Fruit fly (Drosophila melanogaster) whole organism, embryonic: Measurements from ENCODE around the gene elgi.

Experiments used
- B-H1 ChIP-seq: fragments of 200-800 bp; sonication (Bioruptor generic); IDR thresholded peaks from 3 replicates; pipeline ENCODE4 v1.3.6; 2022; ENCODE audit warnings: missing biosample characterization, missing genetic modification characterization
- BtbVII ChIP-seq: fragments of 200-800 bp; sonication (Bioruptor generic); optimal IDR thresholded peaks from 3 replicates; lab custom pipeline; 2017; ENCODE audit warnings: missing biosample characterization, mild to moderate bottlenecking, missing genetic modification characterization
- C15 ChIP-seq: fragments of 200-800 bp; sonication (Bioruptor generic); IDR thresholded peaks from 3 replicates; pipeline ENCODE4 v1.3.6; 2022; ENCODE audit warnings: missing biosample characterization, missing genetic modification characterization
- CG10959 ChIP-seq: fragments of 200-800 bp; sonication (Bioruptor generic); IDR thresholded peaks from 2 replicates; pipeline ENCODE4 v1.3.6; 2022; ENCODE audit warnings: missing biosample characterization, missing genetic modification characterization
- CG11247 ChIP-seq: fragments of 200-800 bp; sonication (Bioruptor generic); IDR thresholded peaks from 2 replicates; pipeline ENCODE4 v1.3.6; 2022; ENCODE audit warnings: missing biosample characterization, missing genetic modification characterization
- CG11723 ChIP-seq: fragments of 200-800 bp; sonication (Bioruptor generic); optimal IDR thresholded peaks from 2 replicates; lab custom pipeline; 2017; ENCODE audit warnings: missing biosample characterization, mild to moderate bottlenecking, missing genetic modification characterization
- CG12219 ChIP-seq: fragments of 200-800 bp; sonication (Bioruptor generic); optimal IDR thresholded peaks from 3 replicates; lab custom pipeline; 2018; ENCODE audit warnings: missing biosample characterization, mild to moderate bottlenecking, missing genetic modification characterization
- CG17359 ChIP-seq: fragments of 200-800 bp; sonication (Bioruptor generic); optimal IDR thresholded peaks from 3 replicates; lab custom pipeline; 2018; ENCODE audit warnings: missing biosample characterization, mild to moderate bottlenecking, missing genetic modification characterization, moderate library complexity
- CG17612 ChIP-seq: fragments of 200-800 bp; sonication (Bioruptor generic); IDR thresholded peaks from 2 replicates; pipeline ENCODE4 v1.3.6; 2022; ENCODE audit warnings: missing biosample characterization, missing genetic modification characterization
- CG17829 ChIP-seq: fragments of 200-800 bp; optimal IDR thresholded peaks from 2 replicates; lab custom pipeline; 2019; ENCODE audit warnings: missing biosample characterization, mild to moderate bottlenecking, missing genetic modification characterization, moderate library complexity
- CG18476 ChIP-seq: fragments of 200-800 bp; sonication (Bioruptor generic); optimal IDR thresholded peaks from 2 replicates; lab custom pipeline; 2016; ENCODE audit warnings: missing biosample characterization, mild to moderate bottlenecking, missing genetic modification characterization
- CG18619 ChIP-seq: fragments of 200-800 bp; sonication (Bioruptor generic); optimal IDR thresholded peaks from 3 replicates; lab custom pipeline; 2017; ENCODE audit warnings: missing biosample characterization, mild to moderate bottlenecking, missing genetic modification characterization
- CG2678 ChIP-seq: fragments of 200-800 bp; sonication (Bioruptor generic); optimal IDR thresholded peaks from 3 replicates; lab custom pipeline; 2019; ENCODE audit warnings: missing biosample characterization, mild to moderate bottlenecking, missing genetic modification characterization, moderate library complexity
- CG30020 ChIP-seq: fragments of 200-800 bp; optimal IDR thresholded peaks from 2 replicates; lab custom pipeline; 2019; ENCODE audit warnings: missing biosample characterization, mild to moderate bottlenecking, missing genetic modification characterization, moderate library complexity
- CG32532 ChIP-seq: fragments of 200-800 bp; sonication (Bioruptor generic); IDR thresholded peaks from 2 replicates; pipeline ENCODE4 v1.3.6; 2022; ENCODE audit warnings: missing biosample characterization, missing genetic modification characterization
- CG4730 ChIP-seq: fragments of 200-800 bp; sonication (Bioruptor generic); IDR thresholded peaks from 2 replicates; pipeline ENCODE4 v1.3.6; 2022; ENCODE audit warnings: missing biosample characterization, missing genetic modification characterization
- CG6272 ChIP-seq: fragments of 200-800 bp; sonication (Bioruptor generic); IDR thresholded peaks from 2 replicates; pipeline ENCODE4 v1.3.6; 2022; ENCODE audit warnings: missing biosample characterization, missing genetic modification characterization
- CG6791 ChIP-seq: fragments of 200-800 bp; sonication (Bioruptor generic); IDR thresholded peaks from 3 replicates; pipeline ENCODE4 v1.3.6; 2022; ENCODE audit warnings: missing biosample characterization, missing genetic modification characterization; ENCODE audit not compliant: partially characterized antibody
- CG6854 ChIP-seq: fragments of 200-800 bp; sonication (Bioruptor generic); optimal IDR thresholded peaks from 3 replicates; lab custom pipeline; 2017; ENCODE audit warnings: missing biosample characterization, mild to moderate bottlenecking, missing genetic modification characterization
- CG7556 ChIP-seq: fragments of 200-800 bp; sonication (Bioruptor generic); optimal IDR thresholded peaks from 2 replicates; lab custom pipeline; 2017; ENCODE audit warnings: missing biosample characterization, mild to moderate bottlenecking, missing genetic modification characterization
- CG8478 ChIP-seq: fragments of >200 bp; optimal IDR thresholded peaks from 2 replicates; lab custom pipeline; 2018
- CG9215 ChIP-seq: fragments of 200-800 bp; sonication (Bioruptor generic); IDR thresholded peaks from 2 replicates; pipeline ENCODE4 v1.3.6; 2022; ENCODE audit warnings: missing biosample characterization, missing genetic modification characterization
- Drgx ChIP-seq: fragments of 200-800 bp; sonication (Bioruptor generic); IDR thresholded peaks from 2 replicates; pipeline ENCODE4 v1.3.6; 2022; ENCODE audit warnings: missing biosample characterization, missing genetic modification characterization
- Fer1 ChIP-seq: fragments of 200-800 bp; sonication (Bioruptor generic); optimal IDR thresholded peaks from 2 replicates; lab custom pipeline; 2017; ENCODE audit warnings: missing biosample characterization, mild to moderate bottlenecking, missing genetic modification characterization
- Fer3 ChIP-seq: fragments of 200-800 bp; sonication (Bioruptor generic); optimal IDR thresholded peaks from 2 replicates; lab custom pipeline; 2018; ENCODE audit warnings: missing biosample characterization, mild to moderate bottlenecking, missing genetic modification characterization, moderate library complexity
- H15 ChIP-seq: fragments of 200-800 bp; sonication (Bioruptor generic); IDR thresholded peaks from 3 replicates; pipeline ENCODE4 v1.3.6; 2022; ENCODE audit warnings: missing biosample characterization, missing genetic modification characterization
- HHEX ChIP-seq: fragments of 200-800 bp; sonication (Bioruptor generic); optimal IDR thresholded peaks from 3 replicates; lab custom pipeline; 2017; ENCODE audit warnings: missing biosample characterization, mild to moderate bottlenecking, missing genetic modification characterization, missing genetic modification reagents
- Hr39 ChIP-seq: fragments of >200 bp; optimal IDR thresholded peaks from 2 replicates; lab custom pipeline; 2017
- Hr51 ChIP-seq, 2 experiments: fragments of 200-800 bp; sonication (Bioruptor generic); optimal IDR thresholded peaks; 2 replicates in 1 of 2; 3 replicates in 1 of 2; lab custom pipeline; 2016 to 2018; ENCODE audit warnings: missing biosample characterization in 2 of 2, missing genetic modification characterization in 2 of 2, mild to moderate bottlenecking in 1 of 2, moderate library complexity in 1 of 2
- Oli ChIP-seq: fragments of 200-800 bp; sonication (Bioruptor generic); optimal IDR thresholded peaks from 2 replicates; lab custom pipeline; 2018; ENCODE audit warnings: missing biosample characterization, mild to moderate bottlenecking, missing genetic modification characterization, moderate library complexity
- ap ChIP-seq: fragments of 200-800 bp; sonication (Bioruptor generic); IDR thresholded peaks from 2 replicates; pipeline ENCODE4 v1.3.6; 2022; ENCODE audit warnings: missing biosample characterization, missing genetic modification characterization
- ase ChIP-seq: fragments of 200-800 bp; sonication (Bioruptor generic); IDR thresholded peaks from 3 replicates; pipeline ENCODE4 v1.3.6; 2022; ENCODE audit warnings: missing biosample characterization, missing genetic modification characterization
- bsh ChIP-seq, 2 experiments: fragments of 200-800 bp; sonication (Bioruptor generic); optimal IDR thresholded peaks; 2 replicates each; lab custom pipeline; 2017 to 2018; ENCODE audit warnings: mild to moderate bottlenecking in 2 of 2, missing biosample characterization in 2 of 2, missing genetic modification characterization in 2 of 2, moderate library complexity in 1 of 2
- caup ChIP-seq: fragments of 200-800 bp; sonication (Bioruptor generic); optimal IDR thresholded peaks from 3 replicates; lab custom pipeline; 2017; ENCODE audit warnings: missing biosample characterization, mild to moderate bottlenecking, missing genetic modification characterization, moderate library complexity; ENCODE audit not compliant: severe bottlenecking
- croc ChIP-seq: fragments of 200-800 bp; sonication (Bioruptor generic); conservative IDR thresholded peaks from 3 replicates; pipeline ENCODE4 v1.3.6; 2022; ENCODE audit warnings: missing biosample characterization, missing genetic modification characterization
- dimm ChIP-seq: fragments of 200-800 bp; sonication (Bioruptor generic); IDR thresholded peaks from 2 replicates; pipeline ENCODE4 v1.3.6; 2022; ENCODE audit warnings: missing biosample characterization, missing genetic modification characterization
- disco-r ChIP-seq: fragments of 200-800 bp; sonication (Bioruptor generic); optimal IDR thresholded peaks from 2 replicates; lab custom pipeline; 2016; ENCODE audit warnings: missing biosample characterization, missing genetic modification characterization
- dmrt99B ChIP-seq: fragments of 200-800 bp; sonication (Bioruptor generic); optimal IDR thresholded peaks from 2 replicates; lab custom pipeline; 2018; ENCODE audit warnings: missing biosample characterization, mild to moderate bottlenecking, missing genetic modification characterization, moderate library complexity
- fd96Cb ChIP-seq: fragments of 200-800 bp; sonication (Bioruptor generic); optimal IDR thresholded peaks from 2 replicates; lab custom pipeline; 2018; ENCODE audit warnings: missing biosample characterization, mild to moderate bottlenecking, missing genetic modification characterization, moderate library complexity
- ftz-f1 ChIP-seq: fragments of 200-800 bp; sonication (Bioruptor generic); optimal IDR thresholded peaks from 2 replicates; lab custom pipeline; 2016; ENCODE audit warnings: missing biosample characterization, missing genetic modification characterization
- gcm ChIP-seq: fragments of 200-800 bp; sonication (Bioruptor generic); optimal IDR thresholded peaks from 2 replicates; lab custom pipeline; 2019; ENCODE audit warnings: missing biosample characterization, mild to moderate bottlenecking, missing genetic modification characterization, moderate library complexity
- inv ChIP-seq: fragments of 200-800 bp; sonication (Bioruptor generic); IDR thresholded peaks from 2 replicates; pipeline ENCODE4 v1.3.6; 2022; ENCODE audit warnings: missing biosample characterization, missing genetic modification characterization; ENCODE audit not compliant: partially characterized antibody
- luna ChIP-seq: fragments of 200-800 bp; sonication (Bioruptor generic); optimal IDR thresholded peaks from 2 replicates; lab custom pipeline; 2016; ENCODE audit warnings: missing biosample characterization, missing genetic modification characterization
- otp ChIP-seq: fragments of 200-800 bp; sonication (Bioruptor generic); IDR thresholded peaks from 3 replicates; pipeline ENCODE4, ENCODE4 v1.3.6; 2022; ENCODE audit warnings: missing biosample characterization, missing genetic modification characterization
- pum ChIP-seq: fragments of 200-800 bp; sonication (Bioruptor generic); optimal IDR thresholded peaks from 2 replicates; lab custom pipeline; 2016; ENCODE audit warnings: missing biosample characterization, missing genetic modification characterization
- schlank ChIP-seq: fragments of 200-800 bp; sonication (Bioruptor generic); optimal IDR thresholded peaks from 2 replicates; lab custom pipeline; 2018; ENCODE audit warnings: missing biosample characterization, mild to moderate bottlenecking, missing genetic modification characterization
- seq ChIP-seq: fragments of 200-800 bp; sonication (Bioruptor generic); IDR thresholded peaks from 2 replicates; pipeline ENCODE4 v1.3.6; 2022; ENCODE audit warnings: missing biosample characterization, missing genetic modification characterization
- sr ChIP-seq: fragments of 200-800 bp; sonication (Bioruptor generic); IDR thresholded peaks from 3 replicates; pipeline ENCODE4 v1.3.6; 2022; ENCODE audit warnings: missing biosample characterization, missing genetic modification characterization
- ssp ChIP-seq: fragments of 200-800 bp; sonication (Bioruptor generic); IDR thresholded peaks from 2 replicates; pipeline ENCODE4 v1.3.6; 2022; ENCODE audit warnings: missing biosample characterization, missing genetic modification characterization
- tgo ChIP-seq: fragments of 200-800 bp; sonication (Bioruptor generic); IDR thresholded peaks from 3 replicates; pipeline ENCODE4 v1.3.6; 2022; ENCODE audit warnings: missing biosample characterization, missing genetic modification characterization
- unpg ChIP-seq: fragments of 200-800 bp; sonication (Bioruptor generic); optimal IDR thresholded peaks from 3 replicates; lab custom pipeline; 2018; ENCODE audit warnings: missing biosample characterization, mild to moderate bottlenecking, missing genetic modification characterization, moderate library complexity

elgi gene

dm6 chr3L:15977565-15977964 is 21.2 kb downstream of the elgi start:
- TF ChIP-seq caup (peak; percentile 55), CG18476 (GFP tag; lab: Kevin White, UChicago) (peak; percentile 21), BtbVII (GFP tag; lab: Kevin White, UChicago) (peak; percentile 31), schlank (tag; lab: Kevin White, UChicago) (no peak), H15 (GFP tag; lab: Robert Waterston, UW) (peak; percentile 37; the same call in 2 of the 3 replicates), CG8478 (lab: Kevin White, UChicago) (no peak), seq (GFP tag; lab: Robert Waterston, UW) (no peak), ssp (peak; percentile 27; the same call in 1 of the 2 replicates), Drgx (GFP tag; lab: Robert Waterston, UW) (peak; percentile 55), CG6854 (GFP tag; lab: Kevin White, UChicago) (no peak), croc (peak; percentile 53; the same call in 2 of the 3 replicates), ftz-f1 (GFP tag; lab: Kevin White, UChicago) (no peak), CG18619 (GFP tag; lab: Kevin White, UChicago) (no peak), HHEX (GFP tag; lab: Kevin White, UChicago) (peak; percentile 49), Hr39 (lab: Kevin White, UChicago) (no peak), Hr51 (GFP tag; optimal IDR thresholded peaks at IDR 0.05; lab: Kevin White, UChicago) (no peak), CG17612 (GFP tag; lab: Robert Waterston, UW) (peak; percentile 46; the same call in 1 of the 2 replicates), ase (peak; percentile 64; the same call in 2 of the 3 replicates), CG7556 (GFP tag; lab: Kevin White, UChicago) (no peak), bsh (GFP tag; optimal IDR thresholded peaks at IDR 0.05; lab: Kevin White, UChicago) (peak in 1 of 2 experiments; percentile 36), CG6272 (GFP tag; lab: Robert Waterston, UW) (peak; percentile 65), Fer1 (GFP tag; lab: Kevin White, UChicago) (peak; percentile 68), Oli (tag; lab: Kevin White, UChicago) (peak; percentile 36), luna (no peak), CG9215 (peak; percentile 49; the same call in 1 of the 2 replicates), fd96Cb (tag; lab: Kevin White, UChicago) (peak; percentile 46), otp (GFP tag; lab: Robert Waterston, UW) (no peak), CG17359 (tag; lab: Kevin White, UChicago) (peak; percentile 71), unpg (GFP tag; lab: Kevin White, UChicago) (peak; percentile 39), CG30020 (tag; lab: Kevin White, UChicago) (no peak), sr (no peak), C15 (GFP tag; lab: Robert Waterston, UW) (0 out of 3 replicates have a peak, but pooled peaks have one; percentile 5), tgo (GFP tag; lab: Robert Waterston, UW) (peak; percentile 77), CG10959 (GFP tag; lab: Robert Waterston, UW) (no peak), B-H1 (GFP tag; lab: Robert Waterston, UW) (peak; percentile 40; the same call in 1 of the 3 replicates), CG32532 (GFP tag; lab: Robert Waterston, UW) (peak; percentile 74), pum (no peak), gcm (GFP tag; lab: Kevin White, UChicago) (peak; percentile 4), CG11247 (peak; percentile 55; the same call in 1 of the 2 replicates), CG2678 (peak; percentile 73), dmrt99B (tag; lab: Kevin White, UChicago) (peak; percentile 72), Fer3 (tag; lab: Kevin White, UChicago) (peak; percentile 69), CG11723 (no peak), ap (GFP tag; lab: Robert Waterston, UW) (no peak), CG6791 (GFP tag; lab: Robert Waterston, UW) (no peak), CG12219 (GFP tag; lab: Kevin White, UChicago) (no peak), disco-r (no peak), CG4730 (GFP tag; lab: Robert Waterston, UW) (peak; percentile 72), dimm (no peak), CG17829 (tag; lab: Kevin White, UChicago) (peak; percentile 55), inv (GFP tag; lab: Robert Waterston, UW) (no peak)
